Worm (Caenorhabditis elegans) whole organism, mixed stage, embryonic: Measurements from ENCODE around the gene F10G7.9.

Experiments used
- cnd-1 ChIP-seq: fragments of 200-800 bp; sonication (Bioruptor generic); optimal IDR thresholded peaks from 2 replicates; lab custom pipeline; 2018; ENCODE audit warnings: mild to moderate bottlenecking, missing genetic modification characterization, missing compliant biosample characterization
- drap-1 ChIP-seq: fragments of 200-800 bp; sonication (Bioruptor generic); optimal IDR thresholded peaks from 3 replicates; lab custom pipeline; 2018; ENCODE audit warnings: mild to moderate bottlenecking, missing genetic modification characterization, missing compliant biosample characterization
- flh-1 ChIP-seq: fragments of 200-800 bp; sonication (Bioruptor generic); optimal IDR thresholded peaks from 2 replicates; lab custom pipeline; 2018; ENCODE audit warnings: mild to moderate bottlenecking, missing genetic modification characterization, moderate library complexity, missing compliant biosample characterization
- ham-2 ChIP-seq: fragments of 200-800 bp; sonication (Bioruptor generic); optimal IDR thresholded peaks from 2 replicates; lab custom pipeline; 2018; ENCODE audit warnings: mild to moderate bottlenecking, missing genetic modification characterization, missing compliant biosample characterization
- lin-13 ChIP-seq: fragments of 150-350 bp; optimal IDR thresholded peaks from 2 replicates; lab custom pipeline; 2014; ENCODE audit warnings: missing biosample characterization, missing genetic modification characterization
- lin-32 ChIP-seq: fragments of 200-800 bp; sonication (Bioruptor generic); optimal IDR thresholded peaks from 2 replicates; lab custom pipeline; 2018; ENCODE audit warnings: mild to moderate bottlenecking, missing genetic modification characterization, missing compliant biosample characterization
- lsy-2 ChIP-seq: fragments of 150-350 bp; optimal IDR thresholded peaks from 2 replicates; lab custom pipeline; 2014; ENCODE audit warnings: missing biosample characterization, missing genetic modification characterization
- mls-2 ChIP-seq: sonication (generic microtip); optimal IDR thresholded peaks from 2 replicates; lab custom pipeline; 2016; ENCODE audit warnings: mild to moderate bottlenecking, missing genetic modification characterization, moderate library complexity, missing compliant biosample characterization
- nhr-12 ChIP-seq: fragments of 150-350 bp; optimal IDR thresholded peaks from 2 replicates; lab custom pipeline; 2014; ENCODE audit warnings: missing biosample characterization, missing genetic modification characterization
- nhr-2 ChIP-seq: fragments of 150-350 bp; optimal IDR thresholded peaks from 2 replicates; lab custom pipeline; 2014; ENCODE audit warnings: missing biosample characterization, missing genetic modification characterization
- nhr-237 ChIP-seq: fragments of 150-350 bp; optimal IDR thresholded peaks from 2 replicates; lab custom pipeline; 2014; ENCODE audit warnings: missing biosample characterization, missing genetic modification characterization
- nhr-76 ChIP-seq: sonication (generic microtip); optimal IDR thresholded peaks from 2 replicates; lab custom pipeline; 2017; ENCODE audit warnings: missing biosample characterization, missing genetic modification characterization
- pha-4 ChIP-seq: fragments of 150-350 bp; optimal IDR thresholded peaks from 2 replicates; lab custom pipeline; 2018; ENCODE audit warnings: missing biosample characterization, missing genetic modification reagents, missing genetic modification characterization
- sem-2 ChIP-seq: fragments of 200-800 bp; sonication (Bioruptor generic); optimal IDR thresholded peaks from 2 replicates; lab custom pipeline; 2018; ENCODE audit warnings: mild to moderate bottlenecking, missing genetic modification characterization, missing compliant biosample characterization
- snpc-4 ChIP-seq: fragments of 150-350 bp; optimal IDR thresholded peaks from 2 replicates; lab custom pipeline; 2014; ENCODE audit warnings: missing biosample characterization, missing genetic modification characterization
- tbx-8 ChIP-seq: fragments of 200-800 bp; sonication (Bioruptor generic); optimal IDR thresholded peaks from 2 replicates; lab custom pipeline; 2018; ENCODE audit warnings: mild to moderate bottlenecking, missing genetic modification characterization, moderate library complexity, missing compliant biosample characterization
- unc-120 ChIP-seq: sonication (generic microtip); optimal IDR thresholded peaks from 2 replicates; lab custom pipeline; 2017; ENCODE audit warnings: missing genetic modification characterization, missing compliant biosample characterization; ENCODE audit not compliant: poor library complexity, severe bottlenecking
- zip-8 ChIP-seq: fragments of 150-350 bp; optimal IDR thresholded peaks from 2 replicates; lab custom pipeline; 2014; ENCODE audit warnings: missing biosample characterization, missing genetic modification characterization
- ztf-11 ChIP-seq: fragments of 150-350 bp; optimal IDR thresholded peaks from 2 replicates; lab custom pipeline; 2014; ENCODE audit warnings: missing biosample characterization, missing genetic modification characterization

F10G7.9 gene

ce11 chrII:4655834-4656233 lies 50.5 kb downstream of the F10G7.9 start, which contains the start of gene fut-6:
Gene fut-6, minus strand, starts transcription at chrII:4655934.
- TF ChIP-seq lin-32 (GFP tag; lab: Kevin White, UChicago) (no peak), nhr-2 (tag; lab: Kevin White, UChicago) (no peak), lsy-2 (tag; lab: Kevin White, UChicago) (no peak), lin-13 (no peak), pha-4 (tag; lab: Kevin White, UChicago) (no peak), ztf-11 (tag; lab: Kevin White, UChicago) (no peak), flh-1 (GFP tag; lab: Kevin White, UChicago) (no peak), ham-2 (no peak), nhr-12 (tag; lab: Kevin White, UChicago) (no peak), drap-1 (GFP tag; lab: Kevin White, UChicago) (no peak), tbx-8 (GFP tag; lab: Kevin White, UChicago) (no peak), nhr-237 (no peak), cnd-1 (tag; lab: Kevin White, UChicago) (no peak), sem-2 (no peak), nhr-76 (tag; lab: Kevin White, UChicago) (no peak), mls-2 (tag; lab: Kevin White, UChicago) (no peak), unc-120 (tag; lab: Kevin White, UChicago) (no peak), snpc-4 (tag; lab: Kevin White, UChicago) (no peak), zip-8 (tag; lab: Kevin White, UChicago) (no peak)
